Fruit fly (Drosophila melanogaster) whole organism, pupa: Measurements from ENCODE around the gene Kr-h1.

Experiments used
- CG10348 ChIP-seq: fragments of 200-800 bp; sonication (Bioruptor generic); IDR thresholded peaks from 2 replicates; pipeline ENCODE4 v1.3.6; 2022; ENCODE audit warnings: missing biosample characterization, missing genetic modification characterization
- CG15710 ChIP-seq: fragments of 200-800 bp; sonication (Bioruptor generic); optimal IDR thresholded peaks from 2 replicates; lab custom pipeline; 2018; ENCODE audit warnings: missing biosample characterization, mild to moderate bottlenecking, missing genetic modification characterization, moderate library complexity
- CG4496 ChIP-seq: fragments of 200-800 bp; sonication (Bioruptor generic); IDR thresholded peaks from 3 replicates; pipeline ENCODE4 v1.3.6; 2022; ENCODE audit warnings: missing biosample characterization, missing genetic modification characterization
- CG8159 ChIP-seq: fragments of 200-800 bp; sonication (Bioruptor generic); optimal IDR thresholded peaks from 3 replicates; lab custom pipeline; 2018; ENCODE audit warnings: missing biosample characterization, mild to moderate bottlenecking, missing genetic modification characterization, moderate library complexity
- CG9948 ChIP-seq: fragments of 200-800 bp; sonication (Bioruptor generic); optimal IDR thresholded peaks from 2 replicates; lab custom pipeline; 2018; ENCODE audit warnings: missing biosample characterization, mild to moderate bottlenecking, missing genetic modification characterization, moderate library complexity
- D1 ChIP-seq: fragments of 200-800 bp; sonication (Bioruptor generic); optimal IDR thresholded peaks from 2 replicates; lab custom pipeline; 2018; ENCODE audit warnings: missing biosample characterization, mild to moderate bottlenecking, missing genetic modification characterization, moderate library complexity
- EcR ChIP-seq: fragments of 200-800 bp; sonication (Bioruptor generic); optimal IDR thresholded peaks from 3 replicates; lab custom pipeline; 2019; ENCODE audit warnings: missing biosample characterization, missing genetic modification characterization, mild to moderate bottlenecking, moderate library complexity, missing genetic modification reagents
- Ets98B ChIP-seq: fragments of 200-800 bp; sonication (Bioruptor generic); IDR thresholded peaks from 2 replicates; pipeline ENCODE4 v1.3.6; 2022; ENCODE audit warnings: missing biosample characterization, missing genetic modification characterization
- Pif1A ChIP-seq: fragments of 200-800 bp; sonication (Bioruptor generic); optimal IDR thresholded peaks from 3 replicates; lab custom pipeline; 2016; ENCODE audit warnings: missing biosample characterization, missing genetic modification characterization
- Pif1B ChIP-seq: fragments of 200-800 bp; sonication (Bioruptor generic); optimal IDR thresholded peaks from 3 replicates; lab custom pipeline; 2016; ENCODE audit warnings: missing biosample characterization, missing genetic modification characterization
- Snoo ChIP-seq: fragments of 200-800 bp; sonication (Bioruptor generic); optimal IDR thresholded peaks from 3 replicates; lab custom pipeline; 2017; ENCODE audit warnings: missing biosample characterization, mild to moderate bottlenecking, missing genetic modification characterization, inconsistent platforms
- fd96Ca ChIP-seq: fragments of 200-800 bp; sonication (Bioruptor generic); IDR thresholded peaks from 3 replicates; pipeline ENCODE4 v1.3.6; 2022; ENCODE audit warnings: missing biosample characterization, missing genetic modification characterization
- gl ChIP-seq: fragments of 200-800 bp; sonication (Bioruptor generic); optimal IDR thresholded peaks from 2 replicates; lab custom pipeline; 2018; ENCODE audit warnings: missing biosample characterization, mild to moderate bottlenecking, missing genetic modification characterization
- rn ChIP-seq: fragments of 200-800 bp; sonication (Bioruptor generic); IDR thresholded peaks from 2 replicates; pipeline ENCODE4 v1.3.6; 2022; ENCODE audit warnings: missing biosample characterization, missing genetic modification characterization

- TF ChIP-seq Snoo (tag; lab: Kevin White, UChicago) = no peak
- TF ChIP-seq Pif1A (GFP tag; lab: Kevin White, UChicago) = no peak
- no peak for TF ChIP-seq CG15710 (tag; lab: Kevin White, UChicago)
- TF ChIP-seq CG10348 (GFP tag; lab: Robert Waterston, UW) = no peak
- no peak for TF ChIP-seq CG8159
- TF ChIP-seq CG4496 (GFP tag; lab: Robert Waterston, UW) = no peak
- TF ChIP-seq D1 (tag; lab: Kevin White, UChicago) = no peak
- no peak for TF ChIP-seq Pif1B (GFP tag; lab: Kevin White, UChicago)
- TF ChIP-seq Ets98B (GFP tag; lab: Robert Waterston, UW) = no peak
- no peak for TF ChIP-seq fd96Ca
- no peak for TF ChIP-seq CG9948 (tag; lab: Kevin White, UChicago)
- no peak for TF ChIP-seq gl (tag; lab: Kevin White, UChicago)
- TF ChIP-seq rn (GFP tag; lab: Robert Waterston, UW) = no peak
- TF ChIP-seq EcR (GFP tag; lab: Kevin White, UChicago) = no peak
Measured at dm6 chr2L:6036710-6037109, 45.7 kb upstream of the Kr-h1 start, which contains the start of gene mtm.
